Worm (Caenorhabditis elegans): ENCODE measurements around the gene Y57G11C.23.

ce11 chrIV:14909589-14909988 lies 48.0 kb upstream of the Y57G11C.23 start, which contains the start of gene pnc-2:
- TF ChIP-seq him-1 (tag; optimal IDR thresholded peaks at IDR 0.05) (no peak), dao-5 (tag; optimal IDR thresholded peaks at IDR 0.05) (no peak)
